Worm (Caenorhabditis elegans) whole organism, mixed stage, embryonic: ENCODE data around the gene srd-45.

Experiments used
- M03D4.4 ChIP-seq: sonication (generic microtip); optimal IDR thresholded peaks from 2 replicates; lab custom pipeline; 2017; ENCODE audit warnings: mild to moderate bottlenecking, missing genetic modification characterization, missing compliant biosample characterization
- ceh-83 ChIP-seq: fragments of 200-800 bp; sonication (Bioruptor generic); optimal IDR thresholded peaks from 2 replicates; lab custom pipeline; 2018; ENCODE audit warnings: mild to moderate bottlenecking, missing genetic modification characterization, missing compliant biosample characterization
- cnd-1 ChIP-seq: fragments of 200-800 bp; sonication (Bioruptor generic); optimal IDR thresholded peaks from 2 replicates; lab custom pipeline; 2018; ENCODE audit warnings: mild to moderate bottlenecking, missing genetic modification characterization, missing compliant biosample characterization
- elt-1 ChIP-seq: sonication (generic microtip); optimal IDR thresholded peaks from 2 replicates; lab custom pipeline; 2017; ENCODE audit warnings: missing genetic modification characterization, mild to moderate bottlenecking, missing compliant biosample characterization, antibody characterized with exemption, moderate library complexity, borderline replicate concordance; ENCODE audit not compliant: insufficient read depth
- elt-3 ChIP-seq: fragments of 150-350 bp; optimal IDR thresholded peaks from 2 replicates; lab custom pipeline; 2014; ENCODE audit warnings: missing biosample characterization, missing genetic modification characterization
- lin-32 ChIP-seq: fragments of 200-800 bp; sonication (Bioruptor generic); optimal IDR thresholded peaks from 2 replicates; lab custom pipeline; 2018; ENCODE audit warnings: mild to moderate bottlenecking, missing genetic modification characterization, missing compliant biosample characterization
- lsy-2 ChIP-seq: fragments of 150-350 bp; optimal IDR thresholded peaks from 2 replicates; lab custom pipeline; 2014; ENCODE audit warnings: missing biosample characterization, missing genetic modification characterization
- mep-1 ChIP-seq: fragments of 150-350 bp; optimal IDR thresholded peaks from 2 replicates; lab custom pipeline; 2017; ENCODE audit warnings: missing biosample characterization, missing genetic modification reagents, missing genetic modification characterization, inconsistent platforms
- nhr-12 ChIP-seq: fragments of 150-350 bp; optimal IDR thresholded peaks from 2 replicates; lab custom pipeline; 2014; ENCODE audit warnings: missing biosample characterization, missing genetic modification characterization
- nhr-28 ChIP-seq: fragments of 150-350 bp; optimal IDR thresholded peaks from 2 replicates; lab custom pipeline; 2014; ENCODE audit warnings: missing biosample characterization, missing genetic modification characterization
- pha-4 ChIP-seq: fragments of 150-350 bp; optimal IDR thresholded peaks from 2 replicates; lab custom pipeline; 2018; ENCODE audit warnings: missing biosample characterization, missing genetic modification reagents, missing genetic modification characterization
- tbx-8 ChIP-seq: fragments of 200-800 bp; sonication (Bioruptor generic); optimal IDR thresholded peaks from 2 replicates; lab custom pipeline; 2018; ENCODE audit warnings: mild to moderate bottlenecking, missing genetic modification characterization, moderate library complexity, missing compliant biosample characterization
- unc-39 ChIP-seq: fragments of 150-350 bp; optimal IDR thresholded peaks from 2 replicates; lab custom pipeline; 2014; ENCODE audit warnings: missing biosample characterization, missing genetic modification characterization
- zip-8 ChIP-seq: fragments of 150-350 bp; optimal IDR thresholded peaks from 2 replicates; lab custom pipeline; 2014; ENCODE audit warnings: missing biosample characterization, missing genetic modification characterization

srd-45 gene

DNA sequence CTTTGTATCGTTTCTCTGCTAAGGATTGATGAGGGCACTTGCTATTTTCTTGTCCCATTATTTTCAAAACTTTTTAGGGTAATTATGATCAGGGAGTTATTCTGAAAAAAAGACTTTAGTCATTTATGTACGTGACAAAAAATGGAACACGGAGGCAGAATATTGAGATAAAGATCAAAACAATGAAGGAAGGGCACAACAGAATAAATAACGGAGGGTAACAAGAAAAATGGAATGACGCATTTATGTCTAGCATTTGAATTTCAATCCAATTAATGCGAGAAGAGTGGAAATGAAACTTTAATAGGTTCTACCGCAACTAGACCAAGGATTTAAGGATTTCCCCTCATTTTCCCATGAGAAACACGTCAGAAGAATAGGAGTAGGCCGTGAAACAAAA, 49.5 kb downstream of the srd-45 start, which contains the start of gene glb-13:
Gene glb-13, minus strand, starts transcription at position 101 of the 400 bp plus-strand sequence.
- TF ChIP-seq tbx-8 (GFP tag; lab: Kevin White, UChicago): no peak
- no peak for TF ChIP-seq ceh-83 (GFP tag; lab: Kevin White, UChicago)
- TF ChIP-seq M03D4.4 (tag; lab: Kevin White, UChicago): no peak
- no peak for TF ChIP-seq unc-39 (tag; lab: Kevin White, UChicago)
- no peak for TF ChIP-seq nhr-28 (tag; lab: Kevin White, UChicago)
- no peak for TF ChIP-seq nhr-12 (tag; lab: Kevin White, UChicago)
- TF ChIP-seq lin-32: no peak
- TF ChIP-seq pha-4 (tag; lab: Kevin White, UChicago): no peak
- no peak for TF ChIP-seq elt-1 (tag; lab: Kevin White, UChicago)
- TF ChIP-seq lsy-2 (tag; lab: Kevin White, UChicago): no peak
- TF ChIP-seq cnd-1: no peak
- TF ChIP-seq mep-1 (tag; lab: Kevin White, UChicago): no peak
- TF ChIP-seq zip-8 (tag; lab: Kevin White, UChicago): no peak
- TF ChIP-seq elt-3 (tag; lab: Kevin White, UChicago): no peak
- TF ChIP-seq, all 35 proteins: peak for 0
